Worm (Caenorhabditis elegans): ENCODE results near the gene ZK185.3.

- TF ChIP-seq unc-62 (GFP tag; optimal IDR thresholded peaks at IDR 0.05), result no peak
- no peak for TF ChIP-seq M03D4.4 (tag; optimal IDR thresholded peaks at IDR 0.05)
- TF ChIP-seq sem-2 (GFP tag; optimal IDR thresholded peaks at IDR 0.05), result no peak
- TF ChIP-seq ztf-11 (tag; optimal IDR thresholded peaks at IDR 0.05), result no peak
- TF ChIP-seq nhr-76 (tag; optimal IDR thresholded peaks at IDR 0.05), result no peak
- TF ChIP-seq nhr-28 (tag; optimal IDR thresholded peaks at IDR 0.05), result no peak
Observed at ce11 chrIV:4542972-4543371, 12.7 kb upstream of the ZK185.3 start.

Measured in whole organism, mixed stage, embryonic.